Worm (Caenorhabditis elegans): ENCODE data around the gene zipt-7.1.

- TF ChIP-seq pha-4 (tag; optimal IDR thresholded peaks at IDR 0.05) (no peak), elt-3 (tag; optimal IDR thresholded peaks at IDR 0.05) (no peak), elt-2 (tag; optimal IDR thresholded peaks at IDR 0.05) (no peak)
Observed at ce11 chrIV:17316398-17316797, 28.5 kb upstream of the zipt-7.1 start, which contains the start of gene C49C3.20.

Measured in whole organism, L3 larva.